Fruit fly (Drosophila melanogaster) S2 (cell line): ENCODE data around the gene nAChRalpha3.

Source experiments
- CG8478 ChIP-seq: fragments of >200 bp; optimal IDR thresholded peaks from 2 replicates; lab custom pipeline; 2018
- CTCF ChIP-seq, 2 experiments: fragments of >200 bp; optimal IDR thresholded peaks; 2 replicates each; lab custom pipeline; 2018

DNA sequence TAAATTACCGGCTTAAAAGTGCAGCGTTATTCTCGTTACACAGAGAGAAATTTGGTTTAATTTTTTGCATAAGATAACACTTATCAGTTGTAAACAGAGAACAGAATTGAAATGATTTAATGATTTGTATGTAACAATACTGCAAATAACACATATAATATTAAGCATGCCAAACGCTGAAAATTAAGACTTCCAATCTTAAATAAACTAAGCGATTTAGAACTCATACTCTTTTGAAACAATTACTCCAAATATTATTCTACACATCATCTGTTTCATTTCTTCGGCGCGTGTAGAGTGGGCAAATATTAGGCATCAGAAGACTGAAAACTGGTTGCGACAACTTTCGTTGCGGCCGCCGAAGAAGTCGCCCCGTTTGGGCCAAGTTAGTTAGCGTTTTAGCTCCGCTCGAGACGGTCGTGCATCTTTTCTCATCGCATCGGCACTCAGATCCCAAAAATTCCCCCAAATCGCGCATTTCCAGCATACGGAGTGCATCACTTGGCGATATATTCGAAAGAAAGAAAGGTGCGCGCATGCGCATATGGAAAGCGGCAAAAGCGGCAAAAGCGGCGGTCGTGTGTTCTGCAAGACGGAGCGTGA lies 114.6 kb downstream of the nAChRalpha3 start, which contains the start of gene CG1632:
- TF ChIP-seq CTCF (optimal IDR thresholded peaks at IDR 0.05; lab: Kevin White, UChicago) (no peak), CG8478 (no peak)
